In the genomic region with DNA sequence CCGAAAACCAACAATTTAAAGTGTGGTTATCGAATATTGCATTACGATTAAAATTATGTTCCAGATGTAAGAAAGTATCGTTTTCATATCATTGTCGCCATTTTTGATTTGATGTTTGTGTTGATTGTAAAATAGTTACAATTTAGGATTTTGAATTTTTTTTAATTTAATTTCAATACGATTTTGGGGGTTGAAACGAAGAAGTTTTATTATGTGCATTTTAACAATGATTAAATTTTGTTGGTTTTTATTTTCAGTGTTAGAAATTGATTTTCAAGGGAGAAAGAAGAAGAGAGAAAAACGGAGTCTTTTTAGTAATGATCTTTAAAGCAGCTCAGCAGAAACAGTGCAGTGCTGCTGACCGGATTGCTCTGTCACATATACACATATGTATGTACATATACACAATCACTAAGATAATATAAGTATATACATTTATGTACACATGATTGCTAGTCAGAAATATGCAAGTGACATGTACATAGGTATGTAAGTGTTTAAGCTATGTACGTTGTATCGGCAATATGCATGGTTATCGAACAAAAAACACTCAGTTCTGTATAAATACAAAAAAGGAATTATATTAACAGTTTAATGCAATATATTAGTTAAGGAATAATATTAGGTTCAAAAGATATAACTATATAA, we compare ENCODE assay signal across 3 fruit fly cellular contexts.
A peak's percentile ranks its signal among the peaks of the same experiment; 100 is the strongest.
TF ChIP-seq lines count a peak whose summit lies in the region.

No protein-coding gene starts in this region.

- TF ChIP-seq CTCF in whole organism, embryonic (GFP tag; optimal IDR thresholded peaks at IDR 0.05; lab: Kevin White, UChicago) = no peak

TF ChIP-seq in whole organism, adult, 20 proteins besides CTCF, POLR2A, EP300 and RAD21:
- TF ChIP-seq Clk (GFP tag; optimal IDR thresholded peaks at IDR 0.05; lab: Kevin White, UChicago) (no peak), Crg-1 (GFP tag; optimal IDR thresholded peaks at IDR 0.05; lab: Kevin White, UChicago) (no peak), bab1 (GFP tag; optimal IDR thresholded peaks at IDR 0.05; lab: Kevin White, UChicago) (no peak), cic (GFP tag; optimal IDR thresholded peaks at IDR 0.05; lab: Kevin White, UChicago) (no peak), CG14711 (tag; optimal IDR thresholded peaks at IDR 0.05; lab: Kevin White, UChicago) (peak; percentile 19), CG11617 (GFP tag; optimal IDR thresholded peaks at IDR 0.05; lab: Kevin White, UChicago) (no peak), CG33017 (tag; optimal IDR thresholded peaks at IDR 0.05; lab: Kevin White, UChicago) (no peak), CG7101 (tag; optimal IDR thresholded peaks at IDR 0.05; lab: Kevin White, UChicago) (no peak), toe (GFP tag; optimal IDR thresholded peaks at IDR 0.05; lab: Kevin White, UChicago) (no peak), CG5204 (GFP tag; optimal IDR thresholded peaks at IDR 0.05; lab: Kevin White, UChicago) (no peak), Mnt (GFP tag; optimal IDR thresholded peaks at IDR 0.05; lab: Kevin White, UChicago) (no peak), kay (GFP tag; lab: Kevin White, UChicago; ENCODE audit: borderline replicate concordance) (peak; percentile 27), pad (GFP tag; optimal IDR thresholded peaks at IDR 0.05; lab: Kevin White, UChicago) (no peak), Hr96 (GFP tag; optimal IDR thresholded peaks at IDR 0.05; lab: Kevin White, UChicago) (no peak), ovo (GFP tag; optimal IDR thresholded peaks at IDR 0.05; lab: Kevin White, UChicago) (no peak)
TF ChIP-seq in whole organism, adult: peak in this region for 2.

TF ChIP-seq in whole organism, embryonic, 481 proteins besides CTCF, POLR2A, EP300 and RAD21:
- peak; percentile 42 for TF ChIP-seq trem (tag; optimal IDR thresholded peaks at IDR 0.05; lab: Kevin White, UChicago)
- peak; percentile 69 for TF ChIP-seq sens (GFP tag; lab: Kevin White, UChicago)
- TF ChIP-seq MESR4 (GFP tag; optimal IDR thresholded peaks at IDR 0.05; lab: Kevin White, UChicago) = peak; percentile 26
- peak; percentile 78 for TF ChIP-seq CG17385 (GFP tag; optimal IDR thresholded peaks at IDR 0.05; lab: Kevin White, UChicago)
- TF ChIP-seq gem (tag; optimal IDR thresholded peaks at IDR 0.05; lab: Kevin White, UChicago) = peak; percentile 29
- TF ChIP-seq phol (tag; optimal IDR thresholded peaks at IDR 0.05; lab: Kevin White, UChicago) = peak; percentile 92
- peak; percentile 72 for TF ChIP-seq CG10267 (tag; optimal IDR thresholded peaks at IDR 0.05; lab: Kevin White, UChicago)
- no peak for TF ChIP-seq cwo (GFP tag; optimal IDR thresholded peaks at IDR 0.05; lab: Kevin White, UChicago)
- no peak for TF ChIP-seq fd96Cb (tag; optimal IDR thresholded peaks at IDR 0.05; lab: Kevin White, UChicago)
- peak; percentile 6 for TF ChIP-seq CG2116 (GFP tag; optimal IDR thresholded peaks at IDR 0.05; lab: Kevin White, UChicago)
- peak; percentile 47 for TF ChIP-seq CG18262 (tag; optimal IDR thresholded peaks at IDR 0.05; lab: Kevin White, UChicago)
- TF ChIP-seq CG8290 (GFP tag; optimal IDR thresholded peaks at IDR 0.05; lab: Kevin White, UChicago) = peak; percentile 47
- TF ChIP-seq CG8290 (tag; optimal IDR thresholded peaks at IDR 0.05; lab: Kevin White, UChicago) = peak in 1 of 2 experiments; percentile 41
- peak; percentile 92 for TF ChIP-seq stwl (tag; optimal IDR thresholded peaks at IDR 0.05; lab: Kevin White, UChicago)
- TF ChIP-seq D19A (tag; optimal IDR thresholded peaks at IDR 0.05; lab: Kevin White, UChicago) = peak; percentile 12
- TF ChIP-seq lov (optimal IDR thresholded peaks at IDR 0.05; lab: Kevin White, UChicago) = no peak
- TF ChIP-seq lov (GFP tag; IDR thresholded peaks at IDR 0.05; lab: Robert Waterston, UW) = no peak
- no peak for TF ChIP-seq CG11093 (GFP tag; IDR thresholded peaks at IDR 0.05; lab: Robert Waterston, UW)
- TF ChIP-seq Hr3 (GFP tag; optimal IDR thresholded peaks at IDR 0.05; lab: Kevin White, UChicago) = no peak
- TF ChIP-seq CG4424 (GFP tag; optimal IDR thresholded peaks at IDR 0.05; lab: Kevin White, UChicago) = peak; percentile 7
- TF ChIP-seq zf30C (GFP tag; optimal IDR thresholded peaks at IDR 0.05; lab: Kevin White, UChicago) = peak; percentile 54
- peak; percentile 94 for TF ChIP-seq CG30020 (tag; optimal IDR thresholded peaks at IDR 0.05; lab: Kevin White, UChicago)

TF ChIP-seq in whole organism, prepupa, 60 proteins besides CTCF, POLR2A, EP300 and RAD21:
- no peak for TF ChIP-seq CG32006 (GFP tag; optimal IDR thresholded peaks at IDR 0.05; lab: Kevin White, UChicago)
- no peak for TF ChIP-seq achi (GFP tag; optimal IDR thresholded peaks at IDR 0.05; lab: Kevin White, UChicago)
- no peak for TF ChIP-seq CG6276 (GFP tag; optimal IDR thresholded peaks at IDR 0.05; lab: Kevin White, UChicago)
- TF ChIP-seq CG7368 (GFP tag; optimal IDR thresholded peaks at IDR 0.05; lab: Kevin White, UChicago) = no peak
- peak; percentile 27 for TF ChIP-seq Met (GFP tag; optimal IDR thresholded peaks at IDR 0.05; lab: Kevin White, UChicago)
- no peak for TF ChIP-seq Ets21C (GFP tag; optimal IDR thresholded peaks at IDR 0.05; lab: Kevin White, UChicago)
- no peak for TF ChIP-seq CG15336 (GFP tag; IDR thresholded peaks at IDR 0.05; lab: Robert Waterston, UW)
- TF ChIP-seq salr (GFP tag; optimal IDR thresholded peaks at IDR 0.05; lab: Kevin White, UChicago) = no peak
- TF ChIP-seq Hr4 (GFP tag; optimal IDR thresholded peaks at IDR 0.05; lab: Kevin White, UChicago) = peak; percentile 6
- TF ChIP-seq CG34406 (GFP tag; optimal IDR thresholded peaks at IDR 0.05; lab: Kevin White, UChicago) = no peak
- TF ChIP-seq Sox102F (GFP tag; optimal IDR thresholded peaks at IDR 0.05; lab: Kevin White, UChicago) = no peak
- TF ChIP-seq OdsH (GFP tag; optimal IDR thresholded peaks at IDR 0.05; lab: Kevin White, UChicago) = peak; percentile 30
- no peak for TF ChIP-seq CG1621 (tag; optimal IDR thresholded peaks at IDR 0.05; lab: Kevin White, UChicago)
- no peak for TF ChIP-seq vri (GFP tag; optimal IDR thresholded peaks at IDR 0.05; lab: Kevin White, UChicago)
- no peak for TF ChIP-seq spab (GFP tag; optimal IDR thresholded peaks at IDR 0.05; lab: Kevin White, UChicago)
- TF ChIP-seq CG8119 (GFP tag; IDR thresholded peaks at IDR 0.05; lab: Robert Waterston, UW) = no peak
- no peak for TF ChIP-seq fd59A (GFP tag; optimal IDR thresholded peaks at IDR 0.05; lab: Kevin White, UChicago)
- TF ChIP-seq svp (GFP tag; lab: Kevin White, UChicago) = no peak
- TF ChIP-seq Hr39 (GFP tag; optimal IDR thresholded peaks at IDR 0.05; lab: Kevin White, UChicago) = no peak
- TF ChIP-seq Blimp-1 (GFP tag; optimal IDR thresholded peaks at IDR 0.05; lab: Kevin White, UChicago) = no peak
- TF ChIP-seq Smox (GFP tag; optimal IDR thresholded peaks at IDR 0.05; lab: Kevin White, UChicago) = no peak
- TF ChIP-seq CG10631 (GFP tag; optimal IDR thresholded peaks at IDR 0.05; lab: Kevin White, UChicago) = peak; percentile 12
- TF ChIP-seq CG6854 (GFP tag; optimal IDR thresholded peaks at IDR 0.05; lab: Kevin White, UChicago) = no peak
- TF ChIP-seq CG10669 (GFP tag; optimal IDR thresholded peaks at IDR 0.05; lab: Kevin White, UChicago) = no peak
- no peak for TF ChIP-seq CG3032 (tag; optimal IDR thresholded peaks at IDR 0.05; lab: Kevin White, UChicago)
- TF ChIP-seq CG11294 (GFP tag; IDR thresholded peaks at IDR 0.05; lab: Robert Waterston, UW) = no peak
- no peak for TF ChIP-seq CG8632 (GFP tag; optimal IDR thresholded peaks at IDR 0.05; lab: Kevin White, UChicago)
- TF ChIP-seq CG16779 (tag; optimal IDR thresholded peaks at IDR 0.05; lab: Kevin White, UChicago) = no peak
- no peak for TF ChIP-seq lz (GFP tag; optimal IDR thresholded peaks at IDR 0.05; lab: Kevin White, UChicago)
- TF ChIP-seq CG6792 (GFP tag; optimal IDR thresholded peaks at IDR 0.05; lab: Kevin White, UChicago) = no peak
- no peak for TF ChIP-seq CG11902 (GFP tag; optimal IDR thresholded peaks at IDR 0.05; lab: Kevin White, UChicago)
- no peak for TF ChIP-seq Ets96B (tag; optimal IDR thresholded peaks at IDR 0.05; lab: Kevin White, UChicago)
- TF ChIP-seq Lpt (GFP tag; optimal IDR thresholded peaks at IDR 0.05; lab: Kevin White, UChicago) = no peak
- peak; percentile 13 for TF ChIP-seq topi (GFP tag; optimal IDR thresholded peaks at IDR 0.05; lab: Kevin White, UChicago)
- TF ChIP-seq Eip93F (GFP tag; optimal IDR thresholded peaks at IDR 0.05; lab: Kevin White, UChicago) = no peak
- peak; percentile 45 for TF ChIP-seq esn (GFP tag; optimal IDR thresholded peaks at IDR 0.05; lab: Kevin White, UChicago)
- no peak for TF ChIP-seq Sox15 (GFP tag; optimal IDR thresholded peaks at IDR 0.05; lab: Kevin White, UChicago)
- no peak for TF ChIP-seq Gug (GFP tag; IDR thresholded peaks at IDR 0.05; lab: Robert Waterston, UW)
- peak; percentile 72 for TF ChIP-seq Eip78C (GFP tag; lab: Kevin White, UChicago)
- no peak for TF ChIP-seq net (GFP tag; optimal IDR thresholded peaks at IDR 0.05; lab: Kevin White, UChicago)
- no peak for TF ChIP-seq eg (GFP tag; IDR thresholded peaks at IDR 0.05; lab: Robert Waterston, UW)
- TF ChIP-seq dsx (GFP tag; optimal IDR thresholded peaks at IDR 0.05; lab: Kevin White, UChicago; ENCODE audit: poor library complexity, severe bottlenecking) = no peak
- peak; percentile 5 for TF ChIP-seq pdm3 (GFP tag; optimal IDR thresholded peaks at IDR 0.05; lab: Kevin White, UChicago)
- no peak for TF ChIP-seq CG4318 (GFP tag; optimal IDR thresholded peaks at IDR 0.05; lab: Kevin White, UChicago)
- no peak for TF ChIP-seq Hr38 (GFP tag; optimal IDR thresholded peaks at IDR 0.05; lab: Kevin White, UChicago)
- no peak for TF ChIP-seq CG3919 (GFP tag; optimal IDR thresholded peaks at IDR 0.05; lab: Kevin White, UChicago)
- TF ChIP-seq CG31627 (GFP tag; optimal IDR thresholded peaks at IDR 0.05; lab: Kevin White, UChicago) = no peak
- TF ChIP-seq CG9139 (GFP tag; optimal IDR thresholded peaks at IDR 0.05; lab: Kevin White, UChicago) = no peak
- no peak for TF ChIP-seq dac (GFP tag; optimal IDR thresholded peaks at IDR 0.05; lab: Kevin White, UChicago)
- no peak for TF ChIP-seq acj6 (GFP tag; optimal IDR thresholded peaks at IDR 0.05; lab: Kevin White, UChicago)
- TF ChIP-seq ss (GFP tag; optimal IDR thresholded peaks at IDR 0.05; lab: Kevin White, UChicago) = no peak
